Worm (Caenorhabditis elegans): ENCODE data around the gene Y62H9A.11.

Gene Y62H9A.11

DNA sequence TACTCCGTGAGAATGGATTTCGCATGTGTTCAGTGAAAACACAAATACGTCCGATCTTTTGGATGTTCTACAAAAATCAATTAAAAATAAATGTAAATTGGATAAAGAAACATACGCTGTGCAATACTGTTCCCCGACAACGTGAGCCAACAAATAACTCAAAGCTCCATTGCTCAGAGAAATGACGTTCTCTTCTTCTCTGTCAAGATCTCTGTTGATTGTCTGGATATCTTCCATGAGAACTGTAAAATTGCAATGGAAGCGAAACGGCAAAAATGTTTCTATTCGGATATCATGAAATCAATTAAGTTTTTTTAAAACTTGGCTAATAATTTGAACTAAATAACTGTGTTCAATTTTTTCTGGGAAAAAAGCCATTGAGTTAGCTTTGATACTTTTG lies 10.5 kb downstream of the Y62H9A.11 start:
- TF ChIP-seq nhr-77 (tag; optimal IDR thresholded peaks at IDR 0.05) = no peak
- TF ChIP-seq nhr-11 (tag; optimal IDR thresholded peaks at IDR 0.05) = no peak
- no peak for TF ChIP-seq R02D3.7 (tag; optimal IDR thresholded peaks at IDR 0.05)
- no peak for TF ChIP-seq mdl-1 (tag; optimal IDR thresholded peaks at IDR 0.05)
- TF ChIP-seq ama-1 (optimal IDR thresholded peaks at IDR 0.05) = no peak
- TF ChIP-seq elt-3 (tag; optimal IDR thresholded peaks at IDR 0.05) = no peak
- no peak for TF ChIP-seq ZK546.5 (tag; optimal IDR thresholded peaks at IDR 0.05)

DNA sequence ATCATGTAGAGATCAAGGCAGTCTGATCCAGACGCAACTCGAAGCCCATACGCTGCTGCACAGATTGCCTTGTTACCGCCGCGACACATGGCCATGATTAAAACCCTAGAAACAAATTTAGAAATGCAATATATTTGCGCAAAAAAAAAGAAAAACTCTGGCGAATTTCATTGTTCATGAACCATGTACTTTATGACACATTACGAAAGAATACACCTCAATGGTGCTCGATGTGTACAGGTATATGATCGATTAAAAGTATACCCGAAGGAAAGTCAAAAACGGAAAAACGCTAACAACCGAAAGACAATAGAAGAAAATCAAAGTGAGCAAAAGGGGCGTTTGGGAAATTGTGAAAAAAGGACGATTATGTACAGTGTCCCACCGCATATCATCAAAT lies 14.8 kb downstream of the Y62H9A.11 start, which contains the start of gene Y62H9A.8:
Gene Y62H9A.8, minus strand, starts transcription at position 101 of the 400 bp plus-strand sequence.
- TF ChIP-seq ceh-82 (tag; optimal IDR thresholded peaks at IDR 0.05) (no peak), lin-39 (tag; optimal IDR thresholded peaks at IDR 0.05) (no peak), skn-1 (tag; optimal IDR thresholded peaks at IDR 0.05) (no peak), aly-2 (tag; optimal IDR thresholded peaks at IDR 0.05) (no peak), mbf-1 (tag; optimal IDR thresholded peaks at IDR 0.05) (no peak), nhr-129 (tag; optimal IDR thresholded peaks at IDR 0.05) (no peak), ZK546.5 (tag; optimal IDR thresholded peaks at IDR 0.05) (no peak), ama-1 (optimal IDR thresholded peaks at IDR 0.05) (no peak), zag-1 (tag; optimal IDR thresholded peaks at IDR 0.05) (no peak), egl-27 (tag; optimal IDR thresholded peaks at IDR 0.05) (no peak)

DNA sequence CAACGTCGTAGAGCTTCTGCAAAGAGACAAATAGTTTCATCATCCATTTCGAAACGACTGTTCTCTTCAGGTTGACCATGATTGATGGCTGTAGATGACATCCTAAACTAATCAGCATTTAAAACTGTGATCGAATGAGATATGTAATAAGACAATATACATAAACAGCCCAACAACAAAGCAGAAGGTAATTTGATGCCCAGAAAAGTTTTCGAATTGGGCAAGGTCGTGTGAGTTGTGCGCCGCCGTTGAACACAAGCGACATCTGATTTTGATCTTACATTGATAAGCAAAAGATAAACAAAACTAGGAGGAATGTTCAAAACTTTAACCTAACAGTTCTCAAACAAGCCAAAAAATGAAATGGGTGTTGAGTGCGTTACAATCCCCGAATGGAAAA lies 21.6 kb downstream of the Y62H9A.11 start, which contains the start of gene Y62H9A.7:
Gene Y62H9A.7, minus strand, starts transcription at position 101 of the 400 bp plus-strand sequence.
- TF ChIP-seq zag-1 (tag; optimal IDR thresholded peaks at IDR 0.05) (no peak), nhr-12 (tag; optimal IDR thresholded peaks at IDR 0.05) (no peak), C34F6.9 (tag; optimal IDR thresholded peaks at IDR 0.05) (no peak), unc-62 (GFP tag; optimal IDR thresholded peaks at IDR 0.05) (no peak), lin-11 (tag; optimal IDR thresholded peaks at IDR 0.05) (no peak), ztf-1 (GFP tag; conservative IDR thresholded peaks at IDR 0.05) (no peak), unc-39 (tag; optimal IDR thresholded peaks at IDR 0.05) (no peak), ceh-82 (tag; optimal IDR thresholded peaks at IDR 0.05) (no peak)

DNA sequence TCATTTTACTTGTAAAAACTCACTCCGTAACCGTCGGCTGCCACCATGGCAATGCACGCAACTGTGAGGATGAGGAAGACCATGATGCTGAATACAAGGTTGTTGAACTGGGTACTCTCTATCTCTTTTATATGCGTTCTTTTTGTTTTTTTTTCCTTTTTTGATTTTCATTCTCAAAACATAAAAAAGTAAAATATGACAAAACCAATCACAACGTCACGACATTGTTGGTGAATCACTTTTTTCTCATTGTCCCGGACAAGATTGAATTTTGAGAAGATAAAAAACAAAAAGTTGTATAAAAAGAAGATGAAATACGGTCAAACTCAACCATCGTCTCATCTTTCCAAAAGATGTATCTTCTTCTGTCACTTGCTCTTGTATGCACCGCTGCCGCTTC lies 24.4 kb downstream of the Y62H9A.11 start, which contains the start of the genes Y62H9A.5 and ule-5:
Gene Y62H9A.5, minus strand, starts transcription at position 101 of the 400 bp plus-strand sequence.
Gene ule-5, plus strand, starts transcription at position 328 of the 400 bp plus-strand sequence.
- TF ChIP-seq Y55F3AM.14 (GFP tag; optimal IDR thresholded peaks at IDR 0.05) (no peak), snpc-4 (tag; optimal IDR thresholded peaks at IDR 0.05) (no peak), nhr-6 (tag; optimal IDR thresholded peaks at IDR 0.05) (no peak), aly-2 (tag; optimal IDR thresholded peaks at IDR 0.05) (no peak), elt-3 (tag; optimal IDR thresholded peaks at IDR 0.05) (no peak), nhr-21 (tag; optimal IDR thresholded peaks at IDR 0.05) (no peak), nhr-12 (tag; optimal IDR thresholded peaks at IDR 0.05) (no peak), mab-5 (tag; optimal IDR thresholded peaks at IDR 0.05) (no peak), egl-27 (tag; optimal IDR thresholded peaks at IDR 0.05) (no peak), ama-1 (optimal IDR thresholded peaks at IDR 0.05) (no peak), F13H6.1 (tag; optimal IDR thresholded peaks at IDR 0.05) (no peak), lin-13 (GFP tag; optimal IDR thresholded peaks at IDR 0.05) (no peak), skn-1 (tag; optimal IDR thresholded peaks at IDR 0.05) (no peak), peb-1 (tag; optimal IDR thresholded peaks at IDR 0.05) (no peak), nhr-10 (tag; optimal IDR thresholded peaks at IDR 0.05) (no peak), unc-62 (GFP tag; optimal IDR thresholded peaks at IDR 0.05) (no peak)

DNA sequence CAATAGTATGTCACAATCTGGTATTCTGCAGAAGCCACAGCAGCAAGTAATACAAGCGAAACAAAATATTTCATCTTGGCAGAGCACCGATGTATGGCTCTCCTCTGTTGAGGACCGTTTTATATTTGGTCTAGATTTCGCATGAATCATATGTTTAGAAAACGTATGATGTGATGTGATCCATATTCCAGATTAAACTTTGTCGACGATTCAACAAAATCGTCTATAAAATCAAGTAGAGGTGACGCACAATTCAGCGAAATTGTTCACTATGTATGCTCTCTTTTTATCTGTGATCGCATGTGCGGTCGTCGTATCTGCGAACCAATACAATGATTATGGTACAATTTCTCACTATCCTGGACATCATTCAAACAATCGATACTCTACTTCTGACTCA lies 27.3 kb downstream of the Y62H9A.11 start, which contains the start of the genes Y62H9A.3 and Y62H9A.4:
Gene Y62H9A.3, minus strand, starts transcription at position 101 of the 400 bp plus-strand sequence.
Gene Y62H9A.4, plus strand, starts transcription at position 256 of the 400 bp plus-strand sequence.
- TF ChIP-seq blmp-1 (tag; optimal IDR thresholded peaks at IDR 0.05; ENCODE audit: insufficient read depth) = no peak
- TF ChIP-seq elt-1 (tag; optimal IDR thresholded peaks at IDR 0.05) = no peak
- no peak for TF ChIP-seq nhr-129 (tag; optimal IDR thresholded peaks at IDR 0.05)
- no peak for TF ChIP-seq zag-1 (tag; optimal IDR thresholded peaks at IDR 0.05)
- no peak for TF ChIP-seq mab-5 (tag; optimal IDR thresholded peaks at IDR 0.05)
- no peak for TF ChIP-seq sma-3 (GFP tag; optimal IDR thresholded peaks at IDR 0.05)
- no peak for TF ChIP-seq R02D3.7 (tag; optimal IDR thresholded peaks at IDR 0.05)
- no peak for TF ChIP-seq nhr-6 (tag; optimal IDR thresholded peaks at IDR 0.05)
- no peak for TF ChIP-seq ceh-16 (tag; optimal IDR thresholded peaks at IDR 0.05)
- no peak for TF ChIP-seq skn-1 (tag; optimal IDR thresholded peaks at IDR 0.05)
- TF ChIP-seq unc-62 (GFP tag; optimal IDR thresholded peaks at IDR 0.05) = no peak
- TF ChIP-seq lin-11 (tag; optimal IDR thresholded peaks at IDR 0.05) = no peak
- TF ChIP-seq unc-55 (GFP tag; optimal IDR thresholded peaks at IDR 0.05) = no peak
- TF ChIP-seq sem-4 (tag; optimal IDR thresholded peaks at IDR 0.05) = no peak
- no peak for TF ChIP-seq elt-3 (tag; optimal IDR thresholded peaks at IDR 0.05)
- TF ChIP-seq lin-13 (GFP tag; optimal IDR thresholded peaks at IDR 0.05) = no peak
- TF ChIP-seq nhr-10 (tag; optimal IDR thresholded peaks at IDR 0.05) = no peak
- no peak for TF ChIP-seq egl-27 (tag; optimal IDR thresholded peaks at IDR 0.05)
- TF ChIP-seq mbf-1 (tag; optimal IDR thresholded peaks at IDR 0.05) = no peak
- TF ChIP-seq ZK546.5 (tag; optimal IDR thresholded peaks at IDR 0.05) = no peak

All from whole organism, L2 larva.